Fruit fly (Drosophila melanogaster) whole organism, embryonic: ENCODE data around the gene CG13272.
A peak's percentile ranks its signal among the peaks of the same experiment; 100 is the strongest.

Experiments used
- Antp ChIP-seq: fragments of 200-800 bp; sonication (Bioruptor generic); optimal IDR thresholded peaks from 3 replicates; lab custom pipeline; 2016; ENCODE audit warnings: missing biosample characterization, missing genetic modification characterization
- Awh ChIP-seq: fragments of 200-800 bp; sonication (Bioruptor generic); IDR thresholded peaks from 2 replicates; pipeline ENCODE4, ENCODE4 v1.3.6; 2022; ENCODE audit warnings: missing biosample characterization, missing genetic modification characterization
- CG10462 ChIP-seq: fragments of 200-800 bp; sonication (Bioruptor generic); optimal IDR thresholded peaks from 2 replicates; lab custom pipeline; 2016; ENCODE audit warnings: missing biosample characterization, missing genetic modification characterization
- CG11560 ChIP-seq: fragments of 200-800 bp; sonication (Bioruptor generic); IDR thresholded peaks from 3 replicates; pipeline ENCODE4 v1.3.6; 2022; ENCODE audit warnings: missing biosample characterization, missing genetic modification characterization
- CG12299 ChIP-seq: fragments of 200-800 bp; sonication (Bioruptor generic); optimal IDR thresholded peaks from 2 replicates; lab custom pipeline; 2018; ENCODE audit warnings: missing biosample characterization, mild to moderate bottlenecking, missing genetic modification characterization
- CG12744 ChIP-seq: fragments of 200-800 bp; sonication (Bioruptor generic); optimal IDR thresholded peaks from 2 replicates; lab custom pipeline; 2016; ENCODE audit warnings: missing biosample characterization, missing genetic modification characterization
- CG13296 ChIP-seq: fragments of 200-800 bp; sonication (Bioruptor generic); optimal IDR thresholded peaks from 3 replicates; lab custom pipeline; 2018; ENCODE audit warnings: missing biosample characterization, mild to moderate bottlenecking, missing genetic modification characterization
- CG15073 ChIP-seq: fragments of 200-800 bp; sonication (Bioruptor generic); optimal IDR thresholded peaks from 2 replicates; lab custom pipeline; 2016; ENCODE audit warnings: missing biosample characterization, missing genetic modification characterization
- CG15479 ChIP-seq: fragments of 200-800 bp; sonication (Bioruptor generic); optimal IDR thresholded peaks from 3 replicates; lab custom pipeline; 2019; ENCODE audit warnings: missing biosample characterization, mild to moderate bottlenecking, missing genetic modification characterization, moderate library complexity
- CG18476 ChIP-seq: fragments of 200-800 bp; sonication (Bioruptor generic); optimal IDR thresholded peaks from 2 replicates; lab custom pipeline; 2016; ENCODE audit warnings: missing biosample characterization, mild to moderate bottlenecking, missing genetic modification characterization
- CG31365 ChIP-seq: fragments of 200-800 bp; sonication (Bioruptor generic); optimal IDR thresholded peaks from 2 replicates; lab custom pipeline; 2018; ENCODE audit warnings: missing biosample characterization, mild to moderate bottlenecking, missing genetic modification characterization
- CG34224 ChIP-seq: fragments of 200-800 bp; sonication (Bioruptor generic); IDR thresholded peaks from 3 replicates; pipeline ENCODE4 v1.3.6; 2022; ENCODE audit warnings: missing biosample characterization, missing genetic modification characterization; ENCODE audit not compliant: partially characterized antibody
- CG3838 ChIP-seq: fragments of 200-800 bp; sonication (Bioruptor generic); optimal IDR thresholded peaks from 3 replicates; lab custom pipeline; 2016; ENCODE audit warnings: missing biosample characterization, missing genetic modification characterization
- CG5180 ChIP-seq: fragments of 200-800 bp; sonication (Bioruptor generic); optimal IDR thresholded peaks from 3 replicates; lab custom pipeline; 2017; ENCODE audit warnings: missing biosample characterization, missing genetic modification characterization, mild to moderate bottlenecking, moderate library complexity, missing genetic modification reagents
- CG9797 ChIP-seq: fragments of 200-800 bp; sonication (Bioruptor generic); optimal IDR thresholded peaks from 3 replicates; lab custom pipeline; 2018; ENCODE audit warnings: missing biosample characterization, mild to moderate bottlenecking, missing genetic modification characterization
- Camta ChIP-seq: fragments of 200-800 bp; sonication (Bioruptor generic); optimal IDR thresholded peaks from 2 replicates; lab custom pipeline; 2016; ENCODE audit warnings: missing biosample characterization, missing genetic modification characterization
- Dad ChIP-seq: fragments of 200-800 bp; sonication (Bioruptor generic); optimal IDR thresholded peaks from 3 replicates; lab custom pipeline; 2016; ENCODE audit warnings: missing biosample characterization, missing genetic modification characterization
- E2f2 ChIP-seq: fragments of 200-800 bp; sonication (Bioruptor generic); IDR thresholded peaks from 2 replicates; pipeline ENCODE4 v1.3.6; 2022; ENCODE audit warnings: missing biosample characterization, missing genetic modification characterization
- GATAe ChIP-seq: fragments of 200-800 bp; sonication (Bioruptor generic); conservative IDR thresholded peaks from 2 replicates; pipeline ENCODE4 v1.3.6; 2022; ENCODE audit warnings: missing biosample characterization, missing genetic modification characterization
- Hmr ChIP-seq: fragments of 200-800 bp; sonication (Bioruptor generic); optimal IDR thresholded peaks from 3 replicates; lab custom pipeline; 2017; ENCODE audit warnings: mild to moderate bottlenecking, missing biosample characterization, missing genetic modification reagents, missing genetic modification characterization
- Hr78 ChIP-seq, 2 experiments: fragments of 200-800 bp in 1 of 2; fragments of >200 bp in 1 of 2; sonication (Bioruptor generic) in 1 of 2; optimal IDR thresholded peaks; 2 replicates each; lab custom pipeline; 2017 to 2019; ENCODE audit warnings: missing biosample characterization in 2 of 2, missing genetic modification characterization in 2 of 2, mild to moderate bottlenecking in 1 of 2, moderate library complexity in 1 of 2
- MBD-R2 ChIP-seq: fragments of 200-800 bp; sonication (Bioruptor generic); IDR thresholded peaks from 2 replicates; pipeline ENCODE4 v1.3.6; 2022; ENCODE audit warnings: missing biosample characterization, missing genetic modification characterization
- Mad ChIP-seq: fragments of 200-800 bp; sonication (Bioruptor generic); optimal IDR thresholded peaks from 2 replicates; lab custom pipeline; 2016; ENCODE audit warnings: missing biosample characterization, missing genetic modification characterization
- Myb ChIP-seq: fragments of 200-800 bp; sonication (Bioruptor generic); optimal IDR thresholded peaks from 2 replicates; lab custom pipeline; 2016; ENCODE audit warnings: missing biosample characterization, missing genetic modification characterization
- NC2β ChIP-seq: fragments of 200-800 bp; sonication (Bioruptor generic); optimal IDR thresholded peaks from 2 replicates; lab custom pipeline; 2016; ENCODE audit warnings: missing biosample characterization, missing genetic modification characterization
- Sry-δ ChIP-seq: fragments of 200-800 bp; sonication (Bioruptor generic); optimal IDR thresholded peaks from 2 replicates; lab custom pipeline; 2016; ENCODE audit warnings: missing biosample characterization, missing genetic modification characterization
- Ssrp ChIP-seq: fragments of 200-800 bp; sonication (Bioruptor generic); optimal IDR thresholded peaks from 2 replicates; lab custom pipeline; 2018; ENCODE audit warnings: missing biosample characterization, mild to moderate bottlenecking, missing genetic modification characterization, moderate library complexity
- ac ChIP-seq: fragments of 200-800 bp; sonication (Bioruptor generic); optimal IDR thresholded peaks from 3 replicates; lab custom pipeline; 2017; ENCODE audit warnings: missing biosample characterization, mild to moderate bottlenecking, missing genetic modification characterization
- chif ChIP-seq, 2 experiments: fragments of 200-800 bp; sonication (Bioruptor generic); optimal IDR thresholded peaks; 3 replicates each; lab custom pipeline; 2016; ENCODE audit warnings: missing biosample characterization in 2 of 2, missing genetic modification characterization in 2 of 2
- disco-r ChIP-seq: fragments of 200-800 bp; sonication (Bioruptor generic); optimal IDR thresholded peaks from 2 replicates; lab custom pipeline; 2016; ENCODE audit warnings: missing biosample characterization, missing genetic modification characterization
- esg ChIP-seq: fragments of 200-800 bp; sonication (Bioruptor generic); conservative IDR thresholded peaks from 2 replicates; pipeline ENCODE4 v1.3.6; 2022; ENCODE audit warnings: missing biosample characterization, missing genetic modification characterization
- fd64A ChIP-seq: fragments of 200-800 bp; sonication (Bioruptor generic); optimal IDR thresholded peaks from 3 replicates; lab custom pipeline; 2018; ENCODE audit warnings: missing biosample characterization, mild to moderate bottlenecking, missing genetic modification characterization
- gcm ChIP-seq: fragments of 200-800 bp; sonication (Bioruptor generic); optimal IDR thresholded peaks from 2 replicates; lab custom pipeline; 2019; ENCODE audit warnings: missing biosample characterization, mild to moderate bottlenecking, missing genetic modification characterization, moderate library complexity
- hth ChIP-seq: fragments of >200 bp; optimal IDR thresholded peaks from 2 replicates; lab custom pipeline; 2017; ENCODE audit warnings: inconsistent platforms
- ind ChIP-seq: fragments of 200-800 bp; sonication (Bioruptor generic); optimal IDR thresholded peaks from 3 replicates; lab custom pipeline; 2016; ENCODE audit warnings: missing biosample characterization, missing genetic modification characterization
- insv ChIP-seq, 2 experiments: fragments of 200-800 bp; sonication (Bioruptor generic); optimal IDR thresholded peaks; 3 replicates each; lab custom pipeline; 2016 to 2018; ENCODE audit warnings: missing biosample characterization in 2 of 2, missing genetic modification characterization in 2 of 2
- inv ChIP-seq: fragments of 200-800 bp; sonication (Bioruptor generic); IDR thresholded peaks from 2 replicates; pipeline ENCODE4 v1.3.6; 2022; ENCODE audit warnings: missing biosample characterization, missing genetic modification characterization; ENCODE audit not compliant: partially characterized antibody
- jigr1 ChIP-seq: fragments of 200-800 bp; sonication (Bioruptor generic); IDR thresholded peaks from 3 replicates; pipeline ENCODE4 v1.3.6; 2022; ENCODE audit warnings: missing biosample characterization, missing genetic modification characterization
- maf-S ChIP-seq: fragments of 200-800 bp; sonication (Bioruptor generic); optimal IDR thresholded peaks from 2 replicates; lab custom pipeline; 2016; ENCODE audit warnings: missing biosample characterization, missing genetic modification characterization
- pita ChIP-seq: fragments of 200-800 bp; sonication (Bioruptor generic); optimal IDR thresholded peaks from 2 replicates; lab custom pipeline; 2017; ENCODE audit warnings: missing biosample characterization, mild to moderate bottlenecking, missing genetic modification characterization
- sna ChIP-seq: fragments of 200-800 bp; sonication (Bioruptor generic); IDR thresholded peaks from 2 replicates; pipeline ENCODE4 v1.3.6; 2022; ENCODE audit warnings: missing biosample characterization, missing genetic modification characterization; ENCODE audit not compliant: partially characterized antibody
- ssp ChIP-seq: fragments of 200-800 bp; sonication (Bioruptor generic); IDR thresholded peaks from 2 replicates; pipeline ENCODE4 v1.3.6; 2022; ENCODE audit warnings: missing biosample characterization, missing genetic modification characterization
- stc ChIP-seq: fragments of 200-800 bp; sonication (Bioruptor generic); IDR thresholded peaks from 2 replicates; pipeline ENCODE4 v1.3.6; 2022; ENCODE audit warnings: missing biosample characterization, missing genetic modification characterization
- tap ChIP-seq: fragments of 200-800 bp; optimal IDR thresholded peaks from 3 replicates; lab custom pipeline; 2019; ENCODE audit warnings: missing biosample characterization, mild to moderate bottlenecking, missing genetic modification characterization, moderate library complexity
- tll ChIP-seq, 2 experiments: fragments of 200-800 bp in 1 of 2; fragments of >200 bp in 1 of 2; sonication (Bioruptor generic) in 1 of 2; optimal IDR thresholded peaks; 2 replicates each; lab custom pipeline; 2017 to 2019; ENCODE audit warnings: missing biosample characterization in 2 of 2, missing genetic modification characterization in 2 of 2, mild to moderate bottlenecking in 1 of 2, moderate library complexity in 1 of 2
- tup ChIP-seq: fragments of 200-800 bp; sonication (Bioruptor generic); optimal IDR thresholded peaks from 2 replicates; lab custom pipeline; 2016; ENCODE audit warnings: missing biosample characterization, mild to moderate bottlenecking, missing genetic modification characterization, moderate library complexity
- tx ChIP-seq: fragments of 200-800 bp; sonication (Bioruptor generic); optimal IDR thresholded peaks from 2 replicates; lab custom pipeline; 2016; ENCODE audit warnings: missing biosample characterization, missing genetic modification characterization
- vvl ChIP-seq: fragments of 200-800 bp; sonication (Bioruptor generic); IDR thresholded peaks from 2 replicates; pipeline ENCODE4 v1.3.6; 2022; ENCODE audit warnings: missing biosample characterization, missing genetic modification characterization
- yki ChIP-seq: fragments of >200 bp; optimal IDR thresholded peaks from 3 replicates; lab custom pipeline; 2018

The CG13272 gene

DNA sequence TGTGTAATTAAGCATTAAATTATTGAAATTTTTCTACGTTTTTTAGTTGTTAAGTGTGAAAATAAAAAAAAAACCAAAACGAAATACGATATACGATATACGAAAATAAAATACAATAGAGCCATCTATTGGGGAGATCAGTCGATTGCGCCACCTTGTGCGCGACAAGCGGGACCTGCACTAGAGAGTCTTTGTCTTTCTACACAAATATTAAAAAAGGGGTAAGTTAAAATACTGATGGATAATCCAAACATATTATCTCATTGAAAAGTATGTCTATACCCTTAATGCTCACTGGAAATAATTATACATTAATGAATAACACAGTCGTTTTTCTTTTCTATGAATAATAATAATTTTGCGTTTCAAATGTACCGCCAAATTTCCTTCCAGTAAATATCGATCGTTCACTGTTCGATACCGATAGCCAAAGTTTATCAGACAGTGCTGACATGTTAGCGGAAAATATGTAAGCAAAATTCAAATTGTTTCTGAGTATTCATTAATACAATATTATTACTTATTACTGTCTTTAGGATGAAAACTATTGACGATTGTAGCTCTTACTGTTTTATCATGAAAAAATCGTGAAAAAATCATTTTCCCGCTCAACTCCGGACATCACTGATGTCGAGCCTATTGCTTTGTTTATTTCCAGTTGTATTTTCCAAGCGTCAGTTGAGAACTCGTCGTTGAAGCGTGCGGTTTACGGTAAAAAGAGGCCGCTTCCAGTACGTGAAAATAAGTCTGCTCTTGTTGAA lies 11.5 kb downstream of the CG13272 start, which contains the start of gene mdy:
Gene mdy, plus strand, starts transcription at position 672 of the 761 bp plus-strand sequence.
- TF ChIP-seq CG9797 (GFP tag; lab: Kevin White, UChicago) (peak; percentile 19), insv (GFP tag; optimal IDR thresholded peaks at IDR 0.05; lab: Kevin White, UChicago) (peak in 1 of 2 experiments; percentile 62), Antp (GFP tag; lab: Kevin White, UChicago) (peak; percentile 56), Hr78 (GFP tag; optimal IDR thresholded peaks at IDR 0.05; lab: Kevin White, UChicago) (no peak), E2f2 (peak; percentile 92), Hmr (GFP tag; lab: Kevin White, UChicago) (peak; percentile 58), Camta (peak; percentile 4), esg (GFP tag; lab: Robert Waterston, UW) (peak; percentile 58), Sry-δ (GFP tag; lab: Kevin White, UChicago) (peak; percentile 63), inv (GFP tag; lab: Robert Waterston, UW) (peak; percentile 38; the same call in 1 of the 2 replicates), pita (GFP tag; lab: Kevin White, UChicago) (peak; percentile 1), CG13296 (no peak), CG15073 (GFP tag; lab: Kevin White, UChicago) (no peak), ac (GFP tag; lab: Kevin White, UChicago) (no peak), ind (GFP tag; lab: Kevin White, UChicago) (peak; percentile 12), stc (0 out of 2 replicates have a peak, but pooled peaks have one; percentile 5), tap (tag; lab: Kevin White, UChicago) (no peak), maf-S (GFP tag; lab: Kevin White, UChicago) (peak; percentile 23), hth (lab: Kevin White, UChicago) (no peak), yki (lab: Kevin White, UChicago) (no peak), ssp (peak; percentile 55; the same call in 1 of the 2 replicates), Mad (GFP tag; lab: Kevin White, UChicago) (peak; percentile 50), CG31365 (tag; lab: Kevin White, UChicago) (no peak), CG15479 (GFP tag; lab: Kevin White, UChicago) (no peak), Myb (peak; percentile 32), tx (GFP tag; lab: Kevin White, UChicago) (peak; percentile 19), vvl (GFP tag; lab: Robert Waterston, UW) (peak; percentile 75), CG18476 (GFP tag; lab: Kevin White, UChicago) (peak; percentile 71), disco-r (GFP tag; lab: Kevin White, UChicago) (no peak), CG11560 (no peak), fd64A (GFP tag; lab: Kevin White, UChicago) (no peak), Dad (GFP tag; lab: Kevin White, UChicago) (no peak), Awh (GFP tag; lab: Robert Waterston, UW) (0 out of 2 replicates have a peak, but pooled peaks have one; percentile 13), CG5180 (GFP tag; lab: Kevin White, UChicago) (peak; percentile 5), MBD-R2 (GFP tag; lab: Robert Waterston, UW) (no peak; the same call in 1 of the 2 replicates), tup (GFP tag; lab: Kevin White, UChicago) (peak; percentile 29), CG12299 (tag; lab: Kevin White, UChicago) (peak; percentile 37), CG3838 (GFP tag; lab: Kevin White, UChicago) (no peak), jigr1 (GFP tag; lab: Robert Waterston, UW) (no peak), gcm (GFP tag; lab: Kevin White, UChicago) (peak; percentile 14), Ssrp (peak; percentile 32), sna (GFP tag; lab: Robert Waterston, UW) (no peak; the same call in 1 of the 2 replicates), chif (GFP tag; optimal IDR thresholded peaks at IDR 0.05; lab: Kevin White, UChicago) (peak; percentile 4 to 65), GATAe (no peak), CG10462 (GFP tag; lab: Kevin White, UChicago) (peak; percentile 45), CG12744 (peak; percentile 13), NC2β (GFP tag; lab: Kevin White, UChicago) (peak; percentile 37), tll (GFP tag; optimal IDR thresholded peaks at IDR 0.05; lab: Kevin White, UChicago) (no peak), CG34224 (GFP tag; lab: Robert Waterston, UW) (peak; percentile 30; the same call in 1 of the 3 replicates)
